Fruit fly (Drosophila melanogaster): Measurements from ENCODE around the gene CG33271.

The CG33271 gene

DNA sequence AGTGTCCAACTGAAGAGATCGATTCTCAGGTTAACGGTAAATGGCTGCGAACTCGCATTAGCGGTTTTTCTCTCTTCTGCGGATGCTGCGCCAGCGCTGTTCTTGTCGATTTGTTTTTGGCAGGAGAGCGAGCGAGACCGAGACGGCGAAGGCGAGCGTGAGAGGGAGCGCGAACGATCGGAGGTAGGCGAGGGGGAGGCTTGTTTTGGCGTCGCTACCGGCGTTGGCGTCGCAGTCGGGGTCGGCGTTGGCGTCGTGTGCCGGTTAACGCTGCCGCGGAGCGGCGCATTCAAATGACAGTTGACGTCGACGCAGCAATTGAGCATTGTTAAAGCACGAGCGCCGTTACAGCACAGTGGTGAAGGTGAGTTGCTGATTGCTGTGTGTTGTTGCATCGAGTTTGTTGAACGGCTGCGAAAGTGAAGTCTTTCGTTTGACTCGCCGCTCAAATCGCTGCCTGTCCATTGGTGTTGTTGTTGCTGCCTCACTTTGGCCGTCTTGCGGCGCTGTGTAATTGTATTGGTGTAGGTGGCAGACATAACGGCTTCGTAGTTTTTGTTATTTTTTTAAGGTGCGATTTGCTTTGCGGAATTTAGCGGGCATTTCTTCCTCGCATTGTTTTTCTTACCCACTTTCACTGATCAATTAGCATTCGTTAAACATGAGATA is 9.6 kb upstream of the CG33271 start (continued):
- TF ChIP-seq CG13424 (tag; optimal IDR thresholded peaks at IDR 0.05) (no peak), ssp (GFP tag; IDR thresholded peaks at IDR 0.05) (no peak), Sin3A (optimal IDR thresholded peaks at IDR 0.05) (no peak), gcm2 (GFP tag; optimal IDR thresholded peaks at IDR 0.05) (no peak), maf-S (GFP tag; optimal IDR thresholded peaks at IDR 0.05) (no peak), kni (GFP tag; optimal IDR thresholded peaks at IDR 0.05) (peak; percentile 69), org-1 (GFP tag; optimal IDR thresholded peaks at IDR 0.05) (no peak), Mad (GFP tag; optimal IDR thresholded peaks at IDR 0.05) (no peak), CG11398 (GFP tag; optimal IDR thresholded peaks at IDR 0.05) (no peak), insv (GFP tag; optimal IDR thresholded peaks at IDR 0.05) (no peak), fru (optimal IDR thresholded peaks at IDR 0.05) (no peak), fd3F (GFP tag; optimal IDR thresholded peaks at IDR 0.05) (no peak), CG1233 (GFP tag; optimal IDR thresholded peaks at IDR 0.05) (no peak), CG2875 (GFP tag; optimal IDR thresholded peaks at IDR 0.05) (no peak), Dad (GFP tag; optimal IDR thresholded peaks at IDR 0.05) (no peak), corto (GFP tag; optimal IDR thresholded peaks at IDR 0.05) (no peak), CG6765 (GFP tag; optimal IDR thresholded peaks at IDR 0.05) (no peak), CG9727 (GFP tag; optimal IDR thresholded peaks at IDR 0.05) (no peak), CG12155 (GFP tag; optimal IDR thresholded peaks at IDR 0.05) (no peak), slbo (GFP tag; IDR thresholded peaks at IDR 0.05) (no peak), CG4360 (GFP tag; IDR thresholded peaks at IDR 0.05) (peak; percentile 88), CG3726 (GFP tag; IDR thresholded peaks at IDR 0.05) (no peak), dan (GFP tag; IDR thresholded peaks at IDR 0.05) (no peak), dm (GFP tag; optimal IDR thresholded peaks at IDR 0.05) (no peak), Vsx1 (GFP tag; optimal IDR thresholded peaks at IDR 0.05) (no peak), CG9932 (GFP tag; IDR thresholded peaks at IDR 0.05) (no peak), CG17328 (GFP tag; IDR thresholded peaks at IDR 0.05) (no peak), shn (GFP tag; optimal IDR thresholded peaks at IDR 0.05) (no peak), Awh (GFP tag; IDR thresholded peaks at IDR 0.05) (no peak), Fer1 (GFP tag; optimal IDR thresholded peaks at IDR 0.05) (no peak), luna (GFP tag; optimal IDR thresholded peaks at IDR 0.05) (no peak), CG10979 (tag; optimal IDR thresholded peaks at IDR 0.05) (no peak), Hand (GFP tag; optimal IDR thresholded peaks at IDR 0.05) (no peak), CTCF (GFP tag; optimal IDR thresholded peaks at IDR 0.05) (no peak), CG1832 (GFP tag; optimal IDR thresholded peaks at IDR 0.05) (peak; percentile 90), dmrt99B (tag; optimal IDR thresholded peaks at IDR 0.05) (no peak), CG15696 (tag; optimal IDR thresholded peaks at IDR 0.05) (no peak), CG10147 (GFP tag; optimal IDR thresholded peaks at IDR 0.05) (no peak), gro (GFP tag; optimal IDR thresholded peaks at IDR 0.05) (no peak), ERR (GFP tag; optimal IDR thresholded peaks at IDR 0.05) (no peak), CG5180 (GFP tag; optimal IDR thresholded peaks at IDR 0.05) (no peak), mirr (GFP tag; optimal IDR thresholded peaks at IDR 0.05) (no peak), CG17612 (GFP tag; IDR thresholded peaks at IDR 0.05) (no peak), fd96Cb (tag; optimal IDR thresholded peaks at IDR 0.05) (no peak), CG30431 (GFP tag; optimal IDR thresholded peaks at IDR 0.05) (no peak), MESR4 (GFP tag; optimal IDR thresholded peaks at IDR 0.05) (no peak), CG15514 (GFP tag; optimal IDR thresholded peaks at IDR 0.05) (no peak), Dll (GFP tag; IDR thresholded peaks at IDR 0.05; ENCODE audit: partially characterized antibody) (peak; percentile 52; the same call in 3 of the 4 replicates), Rfx (GFP tag; IDR thresholded peaks at IDR 0.05) (no peak), CG34224 (GFP tag; IDR thresholded peaks at IDR 0.05; ENCODE audit: partially characterized antibody) (0 out of 3 replicates have a peak, but pooled peaks have one; percentile 20), CG18476 (GFP tag; optimal IDR thresholded peaks at IDR 0.05) (no peak), Chrac-16 (GFP tag; optimal IDR thresholded peaks at IDR 0.05) (no peak)

All from whole organism, embryonic.